Worm (Caenorhabditis elegans) whole organism, L1 larva: ENCODE results near the gene zyx-1.
A peak's percentile ranks its signal among the peaks of the same experiment; 100 is the strongest.

Experiments
- C34B4.2 ChIP-seq: sonication (generic microtip); optimal IDR thresholded peaks from 2 replicates; lab custom pipeline; 2017; ENCODE audit warnings: mild to moderate bottlenecking, missing genetic modification characterization, missing compliant biosample characterization
- F16B12.6 ChIP-seq: fragments of 150-350 bp; optimal IDR thresholded peaks from 2 replicates; lab custom pipeline; 2014; ENCODE audit warnings: missing biosample characterization, missing genetic modification characterization
- alr-1 ChIP-seq: fragments of 200-800 bp; sonication (Bioruptor generic); optimal IDR thresholded peaks from 2 replicates; lab custom pipeline; 2018; ENCODE audit warnings: borderline replicate concordance, mild to moderate bottlenecking, missing genetic modification characterization, missing compliant biosample characterization
- aly-2 ChIP-seq: fragments of 150-350 bp; optimal IDR thresholded peaks from 2 replicates; lab custom pipeline; 2014; ENCODE audit warnings: missing biosample characterization, missing genetic modification characterization
- ama-1 ChIP-seq: fragments of 150-350 bp; optimal IDR thresholded peaks from 2 replicates; lab custom pipeline; 2014
- blmp-1 ChIP-seq: fragments of 150-350 bp; optimal IDR thresholded peaks from 2 replicates; lab custom pipeline; 2014; ENCODE audit warnings: missing biosample characterization, missing genetic modification characterization
- ceh-63 ChIP-seq: fragments of 200-800 bp; sonication (Bioruptor generic); optimal IDR thresholded peaks from 2 replicates; lab custom pipeline; 2018; ENCODE audit warnings: mild to moderate bottlenecking, missing genetic modification characterization, missing compliant biosample characterization
- ceh-88 ChIP-seq: fragments of 200-800 bp; sonication (Bioruptor generic); IDR thresholded peaks from 2 replicates; pipeline ENCODE4 v1.3.6; 2022; ENCODE audit warnings: missing genetic modification characterization, missing compliant biosample characterization
- efl-1 ChIP-seq, 4 experiments: fragments of 150-350 bp; optimal IDR thresholded peaks in 3 of 4; peaks in 1 of 4; 1 replicate in 1 of 4; 2 replicates in 3 of 4; lab custom pipeline; 2014; ENCODE audit warnings: missing biosample characterization in 2 of 4, missing genetic modification characterization in 2 of 4, missing genetic modification reagents in 2 of 4
- efl-3 ChIP-seq: fragments of 200-800 bp; sonication (Bioruptor generic); optimal IDR thresholded peaks from 2 replicates; lab custom pipeline; 2018; ENCODE audit warnings: mild to moderate bottlenecking, missing genetic modification characterization, missing compliant biosample characterization
- fkh-10 ChIP-seq: sonication (generic microtip); optimal IDR thresholded peaks from 2 replicates; lab custom pipeline; 2017; ENCODE audit warnings: missing biosample characterization, missing genetic modification reagents, missing genetic modification characterization
- fkh-8 ChIP-seq: sonication (generic microtip); optimal IDR thresholded peaks from 2 replicates; lab custom pipeline; 2016; ENCODE audit warnings: mild to moderate bottlenecking, missing genetic modification characterization, missing compliant biosample characterization
- hlh-17 ChIP-seq: fragments of 200-800 bp; sonication (Bioruptor generic); optimal IDR thresholded peaks from 2 replicates; lab custom pipeline; 2018; ENCODE audit warnings: missing genetic modification characterization, mild to moderate bottlenecking, missing compliant biosample characterization, moderate library complexity, borderline replicate concordance
- hpl-2 ChIP-seq: fragments of 150-350 bp; optimal IDR thresholded peaks from 2 replicates; lab custom pipeline; 2014; ENCODE audit warnings: missing biosample characterization, missing genetic modification reagents, missing genetic modification characterization
- lin-13 ChIP-seq: fragments of 150-350 bp; optimal IDR thresholded peaks from 2 replicates; lab custom pipeline; 2014; ENCODE audit warnings: missing biosample characterization, missing genetic modification reagents, missing genetic modification characterization
- lin-14 ChIP-seq: fragments of 200-800 bp; sonication (Bioruptor generic); optimal IDR thresholded peaks from 2 replicates; lab custom pipeline; 2018; ENCODE audit warnings: mild to moderate bottlenecking, missing genetic modification characterization, moderate library complexity, missing compliant biosample characterization
- lin-15B ChIP-seq: fragments of 150-350 bp; sonication (generic microtip); optimal IDR thresholded peaks from 3 replicates; lab custom pipeline; 2014; ENCODE audit warnings: missing biosample characterization, missing genetic modification characterization
- lir-3 ChIP-seq: sonication (generic microtip); optimal IDR thresholded peaks from 2 replicates; lab custom pipeline; 2016; ENCODE audit warnings: mild to moderate bottlenecking, missing genetic modification characterization, moderate library complexity, missing compliant biosample characterization; ENCODE audit not compliant: poor library complexity
- mab-9 ChIP-seq: fragments of 200-800 bp; sonication (Bioruptor generic); IDR thresholded peaks from 2 replicates; pipeline ENCODE4 v1.3.6; 2022; ENCODE audit warnings: missing genetic modification reagents, missing genetic modification characterization, missing compliant biosample characterization
- nhr-11 ChIP-seq: fragments of 150-350 bp; optimal IDR thresholded peaks from 2 replicates; lab custom pipeline; 2014; ENCODE audit warnings: missing biosample characterization, missing genetic modification characterization
- nhr-28 ChIP-seq: fragments of 150-350 bp; optimal IDR thresholded peaks from 2 replicates; lab custom pipeline; 2014; ENCODE audit warnings: missing biosample characterization, missing genetic modification characterization
- nhr-84 ChIP-seq: sonication (generic microtip); optimal IDR thresholded peaks from 2 replicates; lab custom pipeline; 2017; ENCODE audit warnings: missing biosample characterization, missing genetic modification characterization
- nhr-85 ChIP-seq: sonication (generic microtip); peaks from one replicate; lab custom pipeline; 2016; ENCODE audit warnings: missing genetic modification characterization, inconsistent platforms, missing compliant biosample characterization
- pqm-1 ChIP-seq: sonication (generic microtip); optimal IDR thresholded peaks from 3 replicates; lab custom pipeline; 2017; ENCODE audit warnings: missing biosample characterization, missing genetic modification characterization
- rnt-1 ChIP-seq: sonication (generic microtip); optimal IDR thresholded peaks from 2 replicates; lab custom pipeline; 2016; ENCODE audit warnings: mild to moderate bottlenecking, missing genetic modification characterization, moderate library complexity, missing compliant biosample characterization
- sox-4 ChIP-seq: sonication (generic microtip); optimal IDR thresholded peaks from 2 replicates; lab custom pipeline; 2016; ENCODE audit warnings: missing genetic modification characterization, missing compliant biosample characterization
- sptf-1 ChIP-seq: fragments of 150-350 bp; optimal IDR thresholded peaks from 2 replicates; lab custom pipeline; 2014; ENCODE audit warnings: missing biosample characterization, missing genetic modification characterization
- tbx-2 ChIP-seq: sonication (generic microtip); optimal IDR thresholded peaks from 2 replicates; lab custom pipeline; 2016; ENCODE audit warnings: missing genetic modification characterization, missing compliant biosample characterization
- tlp-1 ChIP-seq: fragments of 150-350 bp; optimal IDR thresholded peaks from 2 replicates; lab custom pipeline; 2014; ENCODE audit warnings: missing biosample characterization, missing genetic modification characterization
- unc-30 ChIP-seq: sonication (generic microtip); optimal IDR thresholded peaks from 2 replicates; lab custom pipeline; 2017; ENCODE audit warnings: missing biosample characterization, missing genetic modification characterization
- unc-62 ChIP-seq: fragments of 150-350 bp; optimal IDR thresholded peaks from 2 replicates; lab custom pipeline; 2014; ENCODE audit warnings: missing biosample characterization, missing genetic modification reagents, missing genetic modification characterization
- unc-98 ChIP-seq: fragments of 200-800 bp; sonication (Bioruptor generic); IDR thresholded peaks from 2 replicates; pipeline ENCODE4 v1.3.6; 2022; ENCODE audit warnings: missing genetic modification characterization, missing compliant biosample characterization
- xbp-1 ChIP-seq: sonication (generic microtip); optimal IDR thresholded peaks from 2 replicates; lab custom pipeline; 2016; ENCODE audit warnings: missing genetic modification characterization, missing compliant biosample characterization
- ztf-11 ChIP-seq, 2 experiments: sonication (generic microtip); optimal IDR thresholded peaks; 2 replicates each; lab custom pipeline; 2016 to 2017; ENCODE audit warnings: missing genetic modification characterization in 2 of 2, missing biosample characterization in 1 of 2, missing compliant biosample characterization in 1 of 2

Gene zyx-1

ce11 chrII:13091123-13091522, 34.4 kb downstream of the zyx-1 start, which contains the start of gene Y81G3A.4:
Gene Y81G3A.4 (plus strand): TSS chrII:13091423.
- TF ChIP-seq unc-62 (GFP tag; lab: Kevin White, UChicago) = no peak
- TF ChIP-seq efl-1 (optimal IDR thresholded peaks at IDR 0.05; lab: Kevin White, UChicago) = no peak
- no peak for TF ChIP-seq efl-1 (GFP tag; optimal IDR thresholded peaks at IDR 0.05 in 1 of 2; lab: Kevin White, UChicago)
- TF ChIP-seq unc-98 (GFP tag; lab: Robert Waterston, UW) = no peak
- TF ChIP-seq tlp-1 = no peak
- TF ChIP-seq xbp-1 (tag; lab: Kevin White, UChicago) = no peak
- no peak for TF ChIP-seq C34B4.2 (tag; lab: Kevin White, UChicago)
- no peak for TF ChIP-seq nhr-11 (tag; lab: Kevin White, UChicago)
- no peak for TF ChIP-seq fkh-10

- TF ChIP-seq nhr-84 (tag; lab: Kevin White, UChicago) = no peak
- TF ChIP-seq ztf-11 (tag; optimal IDR thresholded peaks at IDR 0.05; lab: Kevin White, UChicago) = no peak
- no peak for TF ChIP-seq efl-3 (GFP tag; lab: Kevin White, UChicago)
- no peak for TF ChIP-seq lin-14
- no peak for TF ChIP-seq fkh-8 (tag; lab: Kevin White, UChicago)
- TF ChIP-seq unc-30 = no peak
- no peak for TF ChIP-seq tbx-2 (tag; lab: Kevin White, UChicago)
- TF ChIP-seq ama-1 (lab: Kevin White, UChicago) = no peak
- TF ChIP-seq, all 84 proteins: peak for 0
Observed at ce11 chrII:13091857-13092256, 35.1 kb downstream of the zyx-1 start.

- TF ChIP-seq nhr-85 (tag; lab: Kevin White, UChicago) = peak; percentile 9
- TF ChIP-seq tbx-2 (tag; lab: Kevin White, UChicago) = no peak
- TF ChIP-seq fkh-8 (tag; lab: Kevin White, UChicago) = no peak
- no peak for TF ChIP-seq efl-1 (optimal IDR thresholded peaks at IDR 0.05; lab: Kevin White, UChicago)
- peak in 1 of 2 experiments; percentile 85 for TF ChIP-seq efl-1 (GFP tag; optimal IDR thresholded peaks at IDR 0.05 in 1 of 2; lab: Kevin White, UChicago)
- no peak for TF ChIP-seq aly-2
- TF ChIP-seq ceh-88 (GFP tag; lab: Robert Waterston, UW) = no peak
- no peak for TF ChIP-seq alr-1 (tag; lab: Kevin White, UChicago)
Observed at ce11 chrII:13096345-13096744, 39.6 kb downstream of the zyx-1 start.

DNA sequence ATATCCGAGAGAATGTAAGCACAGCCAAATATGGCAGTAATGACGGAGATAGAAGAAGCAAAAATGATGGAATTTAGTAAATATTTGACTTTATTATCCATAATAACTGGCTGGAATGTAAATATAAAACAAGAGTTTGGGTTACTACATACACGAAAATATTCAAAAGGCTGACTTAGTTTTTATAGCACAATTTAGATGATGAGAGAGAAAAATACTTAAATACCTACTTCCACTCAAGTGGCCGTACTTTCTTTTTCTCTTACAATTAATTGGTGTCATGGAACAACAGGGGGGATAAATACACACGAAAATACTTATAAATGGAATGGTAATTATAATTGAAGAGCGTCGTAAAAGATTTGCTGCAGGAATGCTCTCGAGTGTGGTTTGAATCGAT, 41.5 kb downstream of the zyx-1 start, which contains the start of gene col-86:
Gene col-86 (minus strand): TSS at position 101 of the 400 bp plus-strand sequence.
- TF ChIP-seq ceh-63 (GFP tag; lab: Kevin White, UChicago) (no peak), sox-4 (tag; lab: Kevin White, UChicago) (no peak), pqm-1 (no peak), F16B12.6 (tag; lab: Kevin White, UChicago) (no peak), rnt-1 (tag; lab: Kevin White, UChicago) (no peak), aly-2 (no peak), lin-13 (GFP tag; lab: Kevin White, UChicago) (no peak), hlh-17 (GFP tag; lab: Kevin White, UChicago) (no peak), sptf-1 (no peak), hpl-2 (GFP tag; lab: Kevin White, UChicago) (no peak)

ce11 chrII:13107719-13108118, 51.0 kb downstream of the zyx-1 start, which contains the start of gene pqn-32:
Gene pqn-32 (plus strand): TSS chrII:13108019.
- no peak for TF ChIP-seq lin-15B (tag; lab: Kevin White, UChicago)
- no peak for TF ChIP-seq mab-9 (GFP tag; lab: Robert Waterston, UW)
- TF ChIP-seq nhr-11 (tag; lab: Kevin White, UChicago) = no peak
- peak; percentile 67 for TF ChIP-seq blmp-1 (tag; lab: Kevin White, UChicago)
- no peak for TF ChIP-seq nhr-28 (tag; lab: Kevin White, UChicago)
- no peak for TF ChIP-seq efl-1 (optimal IDR thresholded peaks at IDR 0.05; lab: Kevin White, UChicago)
- peak in 1 of 2 experiments; percentile 63 for TF ChIP-seq efl-1 (GFP tag; optimal IDR thresholded peaks at IDR 0.05 in 1 of 2; lab: Kevin White, UChicago)
- TF ChIP-seq lir-3 = no peak
